Fruit fly (Drosophila melanogaster) whole organism, adult: ENCODE measurements around the gene CG5882.
A peak's percentile ranks its signal among the peaks of the same experiment; 100 is the strongest.

ENCODE experiments used
- CG11617 ChIP-seq: fragments of 200-800 bp; sonication (Bioruptor generic); optimal IDR thresholded peaks from 2 replicates; lab custom pipeline; 2017; ENCODE audit warnings: mild to moderate bottlenecking, missing biosample characterization, missing genetic modification reagents, missing genetic modification characterization
- CG12768 ChIP-seq: fragments of 200-800 bp; sonication (Bioruptor generic); optimal IDR thresholded peaks from 2 replicates; lab custom pipeline; 2017; ENCODE audit warnings: missing biosample characterization, missing genetic modification characterization, mild to moderate bottlenecking, moderate library complexity, missing genetic modification reagents
- CG14711 ChIP-seq: fragments of 200-800 bp; sonication (Bioruptor generic); optimal IDR thresholded peaks from 2 replicates; lab custom pipeline; 2018; ENCODE audit warnings: missing biosample characterization, mild to moderate bottlenecking, missing genetic modification characterization, moderate library complexity
- CG1620 ChIP-seq: fragments of 200-800 bp; sonication (Bioruptor generic); optimal IDR thresholded peaks from 2 replicates; lab custom pipeline; 2016; ENCODE audit warnings: missing biosample characterization, missing genetic modification characterization
- CG33017 ChIP-seq: fragments of 200-800 bp; sonication (Bioruptor generic); optimal IDR thresholded peaks from 2 replicates; lab custom pipeline; 2018; ENCODE audit warnings: missing biosample characterization, mild to moderate bottlenecking, missing genetic modification characterization, moderate library complexity
- CG5204 ChIP-seq: fragments of 200-800 bp; sonication (Bioruptor generic); optimal IDR thresholded peaks from 2 replicates; lab custom pipeline; 2016; ENCODE audit warnings: missing biosample characterization, missing genetic modification characterization
- CG7045 ChIP-seq: fragments of 200-800 bp; sonication (Bioruptor generic); optimal IDR thresholded peaks from 2 replicates; lab custom pipeline; 2017; ENCODE audit warnings: missing biosample characterization, mild to moderate bottlenecking, missing genetic modification characterization
- CG7101 ChIP-seq: fragments of 200-800 bp; sonication (Bioruptor generic); optimal IDR thresholded peaks from 2 replicates; lab custom pipeline; 2018; ENCODE audit warnings: missing biosample characterization, mild to moderate bottlenecking, missing genetic modification characterization, moderate library complexity
- Clk ChIP-seq: fragments of 200-800 bp; sonication (Bioruptor generic); optimal IDR thresholded peaks from 2 replicates; lab custom pipeline; 2017; ENCODE audit warnings: missing biosample characterization, missing genetic modification characterization
- Crg-1 ChIP-seq: fragments of 200-800 bp; sonication (Bioruptor generic); optimal IDR thresholded peaks from 2 replicates; lab custom pipeline; 2016; ENCODE audit warnings: missing biosample characterization, missing genetic modification characterization
- Hr96 ChIP-seq: fragments of 200-800 bp; sonication (Bioruptor generic); optimal IDR thresholded peaks from 2 replicates; lab custom pipeline; 2016; ENCODE audit warnings: missing biosample characterization, missing genetic modification characterization
- Mnt ChIP-seq: fragments of 200-800 bp; sonication (Bioruptor generic); optimal IDR thresholded peaks from 2 replicates; lab custom pipeline; 2016; ENCODE audit warnings: missing biosample characterization, mild to moderate bottlenecking, missing genetic modification characterization
- bab1 ChIP-seq: fragments of 200-800 bp; sonication (Bioruptor generic); optimal IDR thresholded peaks from 3 replicates; lab custom pipeline; 2019; ENCODE audit warnings: missing biosample characterization, mild to moderate bottlenecking, missing genetic modification characterization, moderate library complexity
- cic ChIP-seq: fragments of 200-800 bp; sonication (Bioruptor generic); optimal IDR thresholded peaks from 2 replicates; lab custom pipeline; 2017; ENCODE audit warnings: missing biosample characterization, mild to moderate bottlenecking, missing genetic modification characterization, moderate library complexity
- cnc ChIP-seq, 2 experiments: fragments of >200 bp; optimal IDR thresholded peaks; 2 replicates each; lab custom pipeline; 2017
- kay ChIP-seq: fragments of 200-800 bp; sonication (Bioruptor generic); peaks from one replicate; lab custom pipeline; 2016; ENCODE audit warnings: missing biosample characterization, missing genetic modification characterization, borderline replicate concordance
- ovo ChIP-seq: fragments of 200-800 bp; sonication (Bioruptor generic); optimal IDR thresholded peaks from 2 replicates; lab custom pipeline; 2016; ENCODE audit warnings: missing biosample characterization, missing genetic modification characterization
- pad ChIP-seq: fragments of 200-800 bp; sonication (Bioruptor generic); optimal IDR thresholded peaks from 3 replicates; lab custom pipeline; 2017; ENCODE audit warnings: missing biosample characterization, missing genetic modification characterization, mild to moderate bottlenecking, moderate library complexity, missing genetic modification reagents
- tj ChIP-seq: fragments of 200-800 bp; sonication (Bioruptor generic); optimal IDR thresholded peaks from 3 replicates; lab custom pipeline; 2017; ENCODE audit warnings: missing biosample characterization, mild to moderate bottlenecking, missing genetic modification characterization, moderate library complexity
- toe ChIP-seq: fragments of 200-800 bp; sonication (Bioruptor generic); optimal IDR thresholded peaks from 2 replicates; lab custom pipeline; 2016; ENCODE audit warnings: missing biosample characterization, missing genetic modification characterization

CG5882 gene

dm6 chr3R:27135692-27136641 lies 17.5 kb downstream of the CG5882 start:
- TF ChIP-seq Hr96 (GFP tag; lab: Kevin White, UChicago) (peak; percentile 14), CG14711 (tag; lab: Kevin White, UChicago) (peak; percentile 41), CG12768 (GFP tag; lab: Kevin White, UChicago) (peak; percentile 24), cnc (optimal IDR thresholded peaks at IDR 0.05; lab: Kevin White, UChicago) (no peak), CG11617 (peak; percentile 65), ovo (peak; percentile 60), CG33017 (peak; percentile 14), CG1620 (GFP tag; lab: Kevin White, UChicago) (peak; percentile 25), toe (GFP tag; lab: Kevin White, UChicago) (no peak), CG5204 (GFP tag; lab: Kevin White, UChicago) (no peak), bab1 (GFP tag; lab: Kevin White, UChicago) (no peak), Crg-1 (GFP tag; lab: Kevin White, UChicago) (peak; percentile 31), Clk (GFP tag; lab: Kevin White, UChicago) (peak; percentile 19), cic (GFP tag; lab: Kevin White, UChicago) (peak; percentile 37), kay (GFP tag; lab: Kevin White, UChicago) (peak; percentile 90), Mnt (GFP tag; lab: Kevin White, UChicago) (no peak), CG7045 (GFP tag; lab: Kevin White, UChicago) (peak; percentile 60), pad (GFP tag; lab: Kevin White, UChicago) (peak; percentile 41), tj (GFP tag; lab: Kevin White, UChicago) (peak; percentile 1), CG7101 (tag; lab: Kevin White, UChicago) (peak; percentile 67)

- TF ChIP-seq Clk (GFP tag; lab: Kevin White, UChicago) (no peak), CG1620 (GFP tag; lab: Kevin White, UChicago) (no peak), CG11617 (no peak), CG14711 (tag; lab: Kevin White, UChicago) (no peak), Crg-1 (GFP tag; lab: Kevin White, UChicago) (no peak), cic (GFP tag; lab: Kevin White, UChicago) (no peak), pad (GFP tag; lab: Kevin White, UChicago) (no peak), CG12768 (GFP tag; lab: Kevin White, UChicago) (no peak), Mnt (GFP tag; lab: Kevin White, UChicago) (no peak), toe (GFP tag; lab: Kevin White, UChicago) (no peak), cnc (optimal IDR thresholded peaks at IDR 0.05; lab: Kevin White, UChicago) (no peak), CG33017 (no peak), ovo (no peak), bab1 (GFP tag; lab: Kevin White, UChicago) (no peak), CG7045 (GFP tag; lab: Kevin White, UChicago) (no peak), Hr96 (GFP tag; lab: Kevin White, UChicago) (no peak), tj (GFP tag; lab: Kevin White, UChicago) (no peak)
Measured at dm6 chr3R:27137914-27138323, 19.5 kb downstream of the CG5882 start.

dm6 chr3R:27138700-27139099 lies 20.3 kb downstream of the CG5882 start:
- TF ChIP-seq tj (GFP tag; lab: Kevin White, UChicago) (peak; percentile 95), CG14711 (tag; lab: Kevin White, UChicago) (no peak)

dm6 chr3R:27139963-27140362 lies 21.5 kb downstream of the CG5882 start:
- TF ChIP-seq kay (GFP tag; lab: Kevin White, UChicago) (peak; percentile 38), Mnt (GFP tag; lab: Kevin White, UChicago) (no peak), CG14711 (tag; lab: Kevin White, UChicago) (peak; percentile 56)

- TF ChIP-seq CG7101 (tag; lab: Kevin White, UChicago) (peak; percentile 12), CG5204 (GFP tag; lab: Kevin White, UChicago) (no peak), CG1620 (GFP tag; lab: Kevin White, UChicago) (no peak), pad (GFP tag; lab: Kevin White, UChicago) (no peak), bab1 (GFP tag; lab: Kevin White, UChicago) (no peak), Hr96 (GFP tag; lab: Kevin White, UChicago) (no peak), Clk (GFP tag; lab: Kevin White, UChicago) (no peak), ovo (no peak), Crg-1 (GFP tag; lab: Kevin White, UChicago) (no peak), Mnt (GFP tag; lab: Kevin White, UChicago) (no peak), CG11617 (no peak), toe (GFP tag; lab: Kevin White, UChicago) (no peak), kay (GFP tag; lab: Kevin White, UChicago) (no peak), CG12768 (GFP tag; lab: Kevin White, UChicago) (no peak), CG33017 (no peak), cnc (optimal IDR thresholded peaks at IDR 0.05; lab: Kevin White, UChicago) (no peak), tj (GFP tag; lab: Kevin White, UChicago) (no peak), cic (GFP tag; lab: Kevin White, UChicago) (peak; percentile 51), CG7045 (GFP tag; lab: Kevin White, UChicago) (peak; percentile 40)
Measured at dm6 chr3R:27148812-27149769, 30.6 kb downstream of the CG5882 start.
